Comparison of ENCODE assay signal across 2 worm cellular contexts in the genomic region with DNA sequence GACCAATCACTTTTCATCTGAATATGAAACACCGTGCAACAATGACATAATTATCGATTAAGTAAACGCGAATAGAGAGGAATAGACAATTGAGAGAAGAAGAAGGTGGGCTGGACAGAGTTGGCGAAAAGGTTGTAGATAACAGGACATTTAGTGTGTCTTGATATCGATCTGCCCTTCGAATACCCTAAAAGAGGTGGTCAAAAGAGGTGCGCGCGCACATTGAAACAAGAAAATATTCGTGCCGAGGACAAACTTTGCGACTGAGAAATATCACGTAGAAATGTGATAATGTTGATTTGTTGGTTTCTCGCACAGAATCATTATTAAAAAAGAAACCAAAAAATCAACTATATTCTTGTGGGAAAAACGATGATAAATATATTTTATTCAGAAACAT.
TF ChIP-seq lines count a peak whose summit lies in the region.

No protein-coding gene starts in this region.

TF ChIP-seq in whole organism, L1 larva, 84 proteins besides CTCF, POLR2A, EP300 and RAD21 (continued from another document):
- TF ChIP-seq snu-23 (GFP tag; optimal IDR thresholded peaks at IDR 0.05; lab: Kevin White, UChicago) (peak; percentile 41), swsn-7 (tag; optimal IDR thresholded peaks at IDR 0.05; lab: Kevin White, UChicago) (no peak), nhr-47 (tag; optimal IDR thresholded peaks at IDR 0.05; lab: Kevin White, UChicago) (no peak), nhr-71 (tag; optimal IDR thresholded peaks at IDR 0.05; lab: Kevin White, UChicago) (peak; percentile 48), fkh-10 (GFP tag; optimal IDR thresholded peaks at IDR 0.05; lab: Kevin White, UChicago) (no peak), hlh-17 (GFP tag; optimal IDR thresholded peaks at IDR 0.05; lab: Kevin White, UChicago; ENCODE audit: borderline replicate concordance) (no peak)

TF ChIP-seq in whole organism, L4 larva, 104 proteins besides CTCF, POLR2A, EP300 and RAD21 (continued from another document):
- TF ChIP-seq F49E8.2 (tag; optimal IDR thresholded peaks at IDR 0.05; lab: Kevin White, UChicago; ENCODE audit: borderline replicate concordance): no peak
- TF ChIP-seq daf-8 (GFP tag; IDR thresholded peaks at IDR 0.05; lab: Robert Waterston, UW): no peak
- TF ChIP-seq gei-8 (GFP tag; optimal IDR thresholded peaks at IDR 0.05; lab: Kevin White, UChicago): no peak
- no peak for TF ChIP-seq Y48G9A.11 (GFP tag; IDR thresholded peaks at IDR 0.05; lab: Robert Waterston, UW)
- no peak for TF ChIP-seq Y75B8A.6 (GFP tag; IDR thresholded peaks at IDR 0.05; lab: Robert Waterston, UW)
- TF ChIP-seq madf-9 (GFP tag; conservative IDR thresholded peaks at IDR 0.05; lab: Robert Waterston, UW): no peak
- peak in 1 of 2 experiments; percentile 82 for TF ChIP-seq unc-62 (GFP tag; optimal IDR thresholded peaks at IDR 0.05 in 1 of 2; lab: Kevin White, UChicago)
- no peak for TF ChIP-seq unc-62 (tag; optimal IDR thresholded peaks at IDR 0.05; lab: Kevin White, UChicago)
- TF ChIP-seq hif-1 (tag; optimal IDR thresholded peaks at IDR 0.05; lab: Kevin White, UChicago): peak in 1 of 2 experiments; percentile 39
- no peak for TF ChIP-seq nhr-237 (tag; optimal IDR thresholded peaks at IDR 0.05; lab: Kevin White, UChicago)
- TF ChIP-seq Y5F2A.4 (GFP tag; optimal IDR thresholded peaks at IDR 0.05; lab: Kevin White, UChicago): no peak
- TF ChIP-seq ceh-32 (tag; optimal IDR thresholded peaks at IDR 0.05; lab: Kevin White, UChicago; ENCODE audit: poor library complexity): no peak
- TF ChIP-seq nhr-42 (GFP tag; IDR thresholded peaks at IDR 0.05; lab: Robert Waterston, UW): no peak
- TF ChIP-seq aha-1 (tag; lab: Kevin White, UChicago): no peak
- TF ChIP-seq ceh-62 (tag; optimal IDR thresholded peaks at IDR 0.05; lab: Kevin White, UChicago): no peak
- TF ChIP-seq zip-2 (tag; optimal IDR thresholded peaks at IDR 0.05; lab: Kevin White, UChicago): no peak
- TF ChIP-seq dmd-8 (GFP tag; IDR thresholded peaks at IDR 0.05; lab: Robert Waterston, UW): no peak
- TF ChIP-seq nhr-111 (GFP tag; optimal IDR thresholded peaks at IDR 0.05; lab: Kevin White, UChicago): no peak
- TF ChIP-seq mdt-29 (GFP tag; IDR thresholded peaks at IDR 0.05; lab: Robert Waterston, UW): no peak
- no peak for TF ChIP-seq hlh-30 (tag; optimal IDR thresholded peaks at IDR 0.05; lab: Kevin White, UChicago; ENCODE audit: insufficient read depth)
- no peak for TF ChIP-seq mdl-1 (tag; optimal IDR thresholded peaks at IDR 0.05; lab: Kevin White, UChicago)
- TF ChIP-seq fkh-10 (GFP tag; optimal IDR thresholded peaks at IDR 0.05; lab: Kevin White, UChicago): no peak
- no peak for TF ChIP-seq duxl-1 (tag; optimal IDR thresholded peaks at IDR 0.05; lab: Kevin White, UChicago; ENCODE audit: poor library complexity)
- no peak for TF ChIP-seq fos-1 (tag; optimal IDR thresholded peaks at IDR 0.05; lab: Kevin White, UChicago)
- no peak for TF ChIP-seq ceh-82 (tag; optimal IDR thresholded peaks at IDR 0.05; lab: Kevin White, UChicago)
- TF ChIP-seq nhr-6 (tag; optimal IDR thresholded peaks at IDR 0.05; lab: Kevin White, UChicago): peak; percentile 31
- TF ChIP-seq unc-130 (GFP tag; optimal IDR thresholded peaks at IDR 0.05; lab: Kevin White, UChicago): no peak
